Fruit fly (Drosophila melanogaster) whole organism, embryonic: ENCODE data around the gene mRpL4.

Experiments used
- CG10147 ChIP-seq: fragments of 200-800 bp; sonication (Bioruptor generic); optimal IDR thresholded peaks from 2 replicates; lab custom pipeline; 2019; ENCODE audit warnings: missing biosample characterization, mild to moderate bottlenecking, missing genetic modification characterization, moderate library complexity
- CG10321 ChIP-seq: fragments of 200-800 bp; sonication (Bioruptor generic); IDR thresholded peaks from 2 replicates; pipeline ENCODE4 v1.3.6; 2022; ENCODE audit warnings: missing biosample characterization, missing genetic modification characterization
- CG10431 ChIP-seq: fragments of 200-800 bp; sonication (Bioruptor generic); optimal IDR thresholded peaks from 3 replicates; lab custom pipeline; 2018; ENCODE audit warnings: missing biosample characterization, mild to moderate bottlenecking, missing genetic modification characterization
- CG10543 ChIP-seq: fragments of 200-800 bp; sonication (Bioruptor generic); optimal IDR thresholded peaks from 3 replicates; lab custom pipeline; 2017; ENCODE audit warnings: missing biosample characterization, mild to moderate bottlenecking, missing genetic modification characterization, moderate library complexity
- CG13287 ChIP-seq: fragments of 200-800 bp; sonication (Bioruptor generic); IDR thresholded peaks from 2 replicates; pipeline ENCODE4 v1.3.6; 2022; ENCODE audit warnings: missing biosample characterization, missing genetic modification characterization; ENCODE audit not compliant: partially characterized antibody
- CG1647 ChIP-seq: fragments of 200-800 bp; sonication (Bioruptor generic); optimal IDR thresholded peaks from 3 replicates; lab custom pipeline; 2016; ENCODE audit warnings: missing biosample characterization, missing genetic modification characterization
- CG18011 ChIP-seq: fragments of 200-800 bp; sonication (Bioruptor generic); optimal IDR thresholded peaks from 2 replicates; lab custom pipeline; 2017; ENCODE audit warnings: missing biosample characterization, missing genetic modification characterization, mild to moderate bottlenecking, moderate library complexity, missing genotype
- CG2889 ChIP-seq: fragments of 200-800 bp; sonication (Bioruptor generic); IDR thresholded peaks from 3 replicates; pipeline ENCODE4 v1.3.6; 2022; ENCODE audit warnings: missing biosample characterization, missing genetic modification characterization
- CG30431 ChIP-seq: fragments of 200-800 bp; sonication (Bioruptor generic); optimal IDR thresholded peaks from 2 replicates; lab custom pipeline; 2017; ENCODE audit warnings: missing biosample characterization, missing genetic modification characterization
- CG31365 ChIP-seq: fragments of 200-800 bp; sonication (Bioruptor generic); optimal IDR thresholded peaks from 2 replicates; lab custom pipeline; 2018; ENCODE audit warnings: missing biosample characterization, mild to moderate bottlenecking, missing genetic modification characterization
- CG31388 ChIP-seq: fragments of 200-800 bp; sonication (Bioruptor generic); optimal IDR thresholded peaks from 2 replicates; lab custom pipeline; 2016; ENCODE audit warnings: missing biosample characterization, missing genetic modification characterization
- CG43689 ChIP-seq: fragments of 200-800 bp; sonication (Bioruptor generic); IDR thresholded peaks from 2 replicates; pipeline ENCODE4 v1.3.6; 2022; ENCODE audit warnings: missing biosample characterization, missing genetic modification characterization
- CG4404 ChIP-seq: fragments of 200-800 bp; sonication (Bioruptor generic); IDR thresholded peaks from 2 replicates; pipeline ENCODE4 v1.3.6; 2022; ENCODE audit warnings: missing biosample characterization, missing genetic modification characterization
- CG6689 ChIP-seq: fragments of 200-800 bp; sonication (Bioruptor generic); IDR thresholded peaks from 2 replicates; pipeline ENCODE4 v1.3.6; 2022; ENCODE audit warnings: missing biosample characterization, missing genetic modification characterization
- CG9609 ChIP-seq: fragments of 200-800 bp; sonication (Bioruptor generic); optimal IDR thresholded peaks from 3 replicates; lab custom pipeline; 2016; ENCODE audit warnings: missing biosample characterization, missing genetic modification characterization
- Dad ChIP-seq: fragments of 200-800 bp; sonication (Bioruptor generic); optimal IDR thresholded peaks from 3 replicates; lab custom pipeline; 2016; ENCODE audit warnings: missing biosample characterization, missing genetic modification characterization
- Dfd ChIP-seq, 2 experiments: fragments of >200 bp; optimal IDR thresholded peaks; 2 replicates each; lab custom pipeline; 2017; ENCODE audit warnings: missing biosample characterization in 2 of 2, missing genetic modification characterization in 2 of 2
- Elba2 ChIP-seq: fragments of 200-800 bp; sonication (Bioruptor generic); optimal IDR thresholded peaks from 3 replicates; lab custom pipeline; 2016; ENCODE audit warnings: missing biosample characterization, missing genetic modification characterization
- H2.0 ChIP-seq: fragments of 200-800 bp; sonication (Bioruptor generic); IDR thresholded peaks from 2 replicates; pipeline ENCODE4 v1.3.6; 2022; ENCODE audit warnings: missing biosample characterization, missing genetic modification characterization
- HLH54F ChIP-seq: fragments of 200-800 bp; sonication (Bioruptor generic); optimal IDR thresholded peaks from 3 replicates; lab custom pipeline; 2016; ENCODE audit warnings: missing biosample characterization, missing genetic modification characterization
- HLHmδ ChIP-seq: fragments of 200-800 bp; sonication (Bioruptor generic); optimal IDR thresholded peaks from 2 replicates; lab custom pipeline; 2018; ENCODE audit warnings: missing biosample characterization, mild to moderate bottlenecking, missing genetic modification characterization, moderate library complexity
- Hr51 ChIP-seq, 2 experiments: fragments of 200-800 bp; sonication (Bioruptor generic); optimal IDR thresholded peaks; 2 replicates in 1 of 2; 3 replicates in 1 of 2; lab custom pipeline; 2016 to 2018; ENCODE audit warnings: missing biosample characterization in 2 of 2, missing genetic modification characterization in 2 of 2, mild to moderate bottlenecking in 1 of 2, moderate library complexity in 1 of 2
- Hr78 ChIP-seq, 2 experiments: fragments of 200-800 bp in 1 of 2; fragments of >200 bp in 1 of 2; sonication (Bioruptor generic) in 1 of 2; optimal IDR thresholded peaks; 2 replicates each; lab custom pipeline; 2017 to 2019; ENCODE audit warnings: missing biosample characterization in 2 of 2, missing genetic modification characterization in 2 of 2, mild to moderate bottlenecking in 1 of 2, moderate library complexity in 1 of 2
- MTF-1 ChIP-seq: fragments of 200-800 bp; sonication (Bioruptor generic); optimal IDR thresholded peaks from 2 replicates; lab custom pipeline; 2018; ENCODE audit warnings: missing biosample characterization, mild to moderate bottlenecking, missing genetic modification characterization, borderline replicate concordance
- NC2α ChIP-seq: fragments of 200-800 bp; sonication (Bioruptor generic); optimal IDR thresholded peaks from 2 replicates; lab custom pipeline; 2016; ENCODE audit warnings: missing biosample characterization, missing genetic modification characterization
- NK7.1 ChIP-seq: fragments of 200-800 bp; sonication (Bioruptor generic); optimal IDR thresholded peaks from 3 replicates; lab custom pipeline; 2016; ENCODE audit warnings: missing biosample characterization, missing genetic modification characterization
- Side ChIP-seq: fragments of 200-800 bp; sonication (Bioruptor generic); optimal IDR thresholded peaks from 2 replicates; lab custom pipeline; 2016; ENCODE audit warnings: missing biosample characterization, missing genetic modification characterization
- Ssrp ChIP-seq: fragments of 200-800 bp; sonication (Bioruptor generic); optimal IDR thresholded peaks from 2 replicates; lab custom pipeline; 2018; ENCODE audit warnings: missing biosample characterization, mild to moderate bottlenecking, missing genetic modification characterization, moderate library complexity
- Vsx1 ChIP-seq: fragments of 200-800 bp; sonication (Bioruptor generic); optimal IDR thresholded peaks from 2 replicates; lab custom pipeline; 2017; ENCODE audit warnings: missing biosample characterization, mild to moderate bottlenecking, missing genetic modification characterization, missing genetic modification reagents
- abd-A ChIP-seq: fragments of 200-800 bp; sonication (Bioruptor generic); optimal IDR thresholded peaks from 3 replicates; lab custom pipeline; 2019; ENCODE audit warnings: missing biosample characterization, mild to moderate bottlenecking, missing genetic modification characterization, moderate library complexity
- ci ChIP-seq: fragments of 200-800 bp; sonication (Bioruptor generic); IDR thresholded peaks from 3 replicates; pipeline ENCODE4 v1.3.6; 2022; ENCODE audit warnings: missing biosample characterization, missing genetic modification characterization
- croc ChIP-seq: fragments of 200-800 bp; sonication (Bioruptor generic); conservative IDR thresholded peaks from 3 replicates; pipeline ENCODE4 v1.3.6; 2022; ENCODE audit warnings: missing biosample characterization, missing genetic modification characterization
- da ChIP-seq: fragments of 200-800 bp; sonication (Bioruptor generic); optimal IDR thresholded peaks from 2 replicates; lab custom pipeline; 2016; ENCODE audit warnings: missing biosample characterization, missing genetic modification characterization
- danr ChIP-seq: fragments of 200-800 bp; sonication (Bioruptor generic); IDR thresholded peaks from 2 replicates; pipeline ENCODE4 v1.3.6; 2022; ENCODE audit warnings: missing biosample characterization, missing genetic modification characterization
- dpn ChIP-seq, 2 experiments: fragments of 200-800 bp; sonication (Bioruptor generic); optimal IDR thresholded peaks; 3 replicates each; lab custom pipeline; 2016; ENCODE audit warnings: missing biosample characterization in 2 of 2, missing genetic modification characterization in 2 of 2
- emc ChIP-seq: fragments of 200-800 bp; sonication (Bioruptor generic); optimal IDR thresholded peaks from 2 replicates; lab custom pipeline; 2016; ENCODE audit warnings: missing biosample characterization, missing genetic modification characterization
- ham ChIP-seq: fragments of 200-800 bp; sonication (Bioruptor generic); IDR thresholded peaks from 2 replicates; pipeline ENCODE4 v1.3.6; 2022; ENCODE audit warnings: missing biosample characterization, missing genetic modification characterization
- hkb ChIP-seq, 2 experiments: fragments of 200-800 bp in 1 of 2; fragments of >200 bp in 1 of 2; sonication (Bioruptor generic) in 1 of 2; IDR thresholded peaks in 1 of 2; optimal IDR thresholded peaks in 1 of 2; 2 replicates each; pipeline versions ENCODE4 v1.3.6 to Lab custom; 2017 to 2022; ENCODE audit warnings: missing biosample characterization in 1 of 2, missing genetic modification characterization in 1 of 2
- inv ChIP-seq: fragments of 200-800 bp; sonication (Bioruptor generic); IDR thresholded peaks from 2 replicates; pipeline ENCODE4 v1.3.6; 2022; ENCODE audit warnings: missing biosample characterization, missing genetic modification characterization; ENCODE audit not compliant: partially characterized antibody
- klu ChIP-seq: fragments of 200-800 bp; sonication (Bioruptor generic); IDR thresholded peaks from 2 replicates; pipeline ENCODE4 v1.3.6; 2022; ENCODE audit warnings: missing biosample characterization, missing genetic modification characterization
- kni ChIP-seq: fragments of 200-800 bp; sonication (Bioruptor generic); optimal IDR thresholded peaks from 3 replicates; lab custom pipeline; 2017; ENCODE audit warnings: mild to moderate bottlenecking, missing biosample characterization, missing genetic modification reagents, missing genetic modification characterization
- maf-S ChIP-seq: fragments of 200-800 bp; sonication (Bioruptor generic); optimal IDR thresholded peaks from 2 replicates; lab custom pipeline; 2016; ENCODE audit warnings: missing biosample characterization, missing genetic modification characterization
- p53 ChIP-seq: fragments of 200-800 bp; sonication (Bioruptor generic); optimal IDR thresholded peaks from 2 replicates; lab custom pipeline; 2016; ENCODE audit warnings: missing biosample characterization, missing genetic modification characterization
- psq ChIP-seq: fragments of 200-800 bp; sonication (Bioruptor generic); optimal IDR thresholded peaks from 2 replicates; lab custom pipeline; 2017; ENCODE audit warnings: missing biosample characterization, missing genetic modification characterization
- sens ChIP-seq: fragments of 200-800 bp; sonication (Bioruptor generic); peaks from one replicate; lab custom pipeline; 2016; ENCODE audit warnings: missing biosample characterization, missing genetic modification characterization
- seq ChIP-seq: fragments of 200-800 bp; sonication (Bioruptor generic); IDR thresholded peaks from 2 replicates; pipeline ENCODE4 v1.3.6; 2022; ENCODE audit warnings: missing biosample characterization, missing genetic modification characterization
- shn ChIP-seq: fragments of 200-800 bp; sonication (Bioruptor generic); optimal IDR thresholded peaks from 3 replicates; lab custom pipeline; 2016; ENCODE audit warnings: missing biosample characterization, missing genetic modification characterization
- slou ChIP-seq: fragments of 200-800 bp; sonication (Bioruptor generic); optimal IDR thresholded peaks from 3 replicates; lab custom pipeline; 2016; ENCODE audit warnings: missing biosample characterization, missing genetic modification characterization
- twi ChIP-seq: fragments of 200-800 bp; optimal IDR thresholded peaks from 2 replicates; lab custom pipeline; 2019; ENCODE audit warnings: missing biosample characterization, mild to moderate bottlenecking, missing genetic modification characterization, moderate library complexity
- zfh2 ChIP-seq: fragments of 200-800 bp; sonication (Bioruptor generic); optimal IDR thresholded peaks from 2 replicates; lab custom pipeline; 2016; ENCODE audit warnings: missing biosample characterization, missing genetic modification characterization

The mRpL4 gene

dm6 chr2L:16350160-16350633 is 21.3 kb upstream of the mRpL4 start (continued):
- TF ChIP-seq CG6689 (GFP tag; lab: Robert Waterston, UW) (peak; percentile 79), CG43689 (peak; percentile 47; the same call in 1 of the 2 replicates), Side (GFP tag; lab: Kevin White, UChicago) (peak; percentile 19), HLH54F (GFP tag; lab: Kevin White, UChicago) (peak; percentile 69), da (GFP tag; lab: Kevin White, UChicago) (peak; percentile 53), CG10321 (GFP tag; lab: Robert Waterston, UW) (0 out of 2 replicates have a peak, but pooled peaks have one; percentile 40), emc (GFP tag; lab: Kevin White, UChicago) (no peak), abd-A (tag; lab: Kevin White, UChicago) (no peak), zfh2 (peak; percentile 77), Dfd (GFP tag; optimal IDR thresholded peaks at IDR 0.05; lab: Kevin White, UChicago) (no peak), hkb (optimal IDR thresholded peaks at IDR 0.05; lab: Kevin White, UChicago) (no peak), hkb (GFP tag; IDR thresholded peaks at IDR 0.05; lab: Robert Waterston, UW) (peak; percentile 72), p53 (GFP tag; lab: Kevin White, UChicago) (no peak), sens (GFP tag; lab: Kevin White, UChicago) (peak; percentile 53), klu (GFP tag; lab: Robert Waterston, UW) (peak; percentile 70; the same call in 1 of the 2 replicates), croc (peak; percentile 53; the same call in 2 of the 3 replicates), CG10431 (no peak), slou (GFP tag; lab: Kevin White, UChicago) (peak; percentile 74), Ssrp (peak; percentile 77), inv (GFP tag; lab: Robert Waterston, UW) (peak; percentile 55), CG10147 (no peak), CG13287 (GFP tag; lab: Robert Waterston, UW) (peak; percentile 68), CG18011 (peak; percentile 12), NC2α (GFP tag; lab: Kevin White, UChicago) (peak; percentile 9), NK7.1 (GFP tag; lab: Kevin White, UChicago) (no peak), shn (GFP tag; lab: Kevin White, UChicago) (peak; percentile 66), ci (peak; percentile 75), twi (tag; lab: Kevin White, UChicago) (no peak), Hr51 (GFP tag; optimal IDR thresholded peaks at IDR 0.05; lab: Kevin White, UChicago) (peak; percentile 7 to 84), seq (peak; percentile 80), HLHmδ (GFP tag; lab: Kevin White, UChicago) (peak; percentile 7), Vsx1 (no peak), CG31388 (no peak), CG9609 (GFP tag; lab: Kevin White, UChicago) (peak; percentile 43), CG2889 (peak; percentile 71; the same call in 2 of the 3 replicates), ham (GFP tag; lab: Robert Waterston, UW) (no peak), dpn (GFP tag; optimal IDR thresholded peaks at IDR 0.05; lab: Kevin White, UChicago) (peak; percentile 69 to 80), MTF-1 (GFP tag; lab: Kevin White, UChicago) (peak; percentile 12), Hr78 (GFP tag; optimal IDR thresholded peaks at IDR 0.05; lab: Kevin White, UChicago) (no peak), H2.0 (peak; percentile 69), CG10543 (GFP tag; lab: Kevin White, UChicago) (no peak), Elba2 (GFP tag; lab: Kevin White, UChicago) (no peak), CG30431 (GFP tag; lab: Kevin White, UChicago) (peak; percentile 49), kni (no peak), maf-S (GFP tag; lab: Kevin White, UChicago) (peak; percentile 57), danr (GFP tag; lab: Robert Waterston, UW) (no peak), psq (no peak), CG1647 (GFP tag; lab: Kevin White, UChicago) (peak; percentile 15), Dad (GFP tag; lab: Kevin White, UChicago) (peak; percentile 5), CG4404 (GFP tag; lab: Robert Waterston, UW) (peak; percentile 60), CG31365 (tag; lab: Kevin White, UChicago) (no peak)
